Fruit fly (Drosophila melanogaster): ENCODE data around the gene CG3597.

Gene CG3597

DNA sequence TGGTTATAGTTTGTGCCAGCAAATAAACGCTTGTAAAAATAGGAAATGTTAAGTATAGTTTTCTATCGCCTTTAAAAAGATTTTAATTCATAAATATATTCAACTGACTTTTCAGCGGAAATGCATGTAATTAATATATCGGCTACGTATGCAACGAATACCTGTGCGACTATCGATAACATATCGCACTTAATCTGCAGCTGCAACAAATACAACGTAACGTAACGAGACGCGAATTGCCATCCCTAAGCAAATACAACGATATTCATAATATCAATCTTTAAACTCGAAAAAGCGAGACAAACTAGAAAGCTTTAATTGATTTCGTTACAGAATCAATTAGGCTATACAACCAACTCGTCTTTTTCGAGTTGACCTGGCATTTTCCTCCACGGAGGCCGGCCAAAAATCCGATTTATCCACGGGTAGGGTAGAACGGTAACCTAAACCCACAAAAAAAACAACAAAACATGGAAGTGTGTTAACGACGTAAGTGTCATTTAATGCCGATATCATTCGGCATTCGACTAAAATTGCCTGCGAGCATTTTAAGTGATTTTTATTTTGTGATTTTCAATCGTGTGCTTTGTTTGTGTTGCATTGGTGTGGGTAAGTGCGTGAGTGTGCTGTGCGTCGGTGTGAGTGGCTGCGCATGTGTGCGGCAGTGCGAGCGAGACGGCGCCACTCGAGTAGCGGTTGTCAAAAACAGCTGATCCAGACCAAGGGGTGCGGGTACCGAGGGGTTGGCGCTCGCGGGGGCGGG is 4.5 kb upstream of the CG3597 start, which contains the start of gene Atxn7 (continued):
- TF ChIP-seq luna (GFP tag; optimal IDR thresholded peaks at IDR 0.05) = no peak
- no peak for TF ChIP-seq ind (GFP tag; optimal IDR thresholded peaks at IDR 0.05)
- TF ChIP-seq hbn (GFP tag; IDR thresholded peaks at IDR 0.05; ENCODE audit: partially characterized antibody) = peak; percentile 96
- peak; percentile 15 for TF ChIP-seq tio (GFP tag; optimal IDR thresholded peaks at IDR 0.05)
- TF ChIP-seq mld (GFP tag; IDR thresholded peaks at IDR 0.05; ENCODE audit: partially characterized antibody) = peak; percentile 79; the same call in 2 of the 3 replicates
- TF ChIP-seq vnd (GFP tag; IDR thresholded peaks at IDR 0.05; ENCODE audit: partially characterized antibody) = peak; percentile 83
- TF ChIP-seq BEAF-32 (GFP tag; optimal IDR thresholded peaks at IDR 0.05) = peak; percentile 95
- peak; percentile 71 for TF ChIP-seq NK7.1 (GFP tag; optimal IDR thresholded peaks at IDR 0.05)
- TF ChIP-seq YL-1 (GFP tag; optimal IDR thresholded peaks at IDR 0.05) = peak; percentile 82
- peak; percentile 97 for TF ChIP-seq CG34224 (GFP tag; IDR thresholded peaks at IDR 0.05; ENCODE audit: partially characterized antibody)
- TF ChIP-seq CG4854 (GFP tag; optimal IDR thresholded peaks at IDR 0.05) = peak; percentile 73
- no peak for TF ChIP-seq Ravus (GFP tag; IDR thresholded peaks at IDR 0.05)
- TF ChIP-seq CG17186 (GFP tag; optimal IDR thresholded peaks at IDR 0.05) = peak; percentile 74
- peak; percentile 77 for TF ChIP-seq CG9727 (GFP tag; optimal IDR thresholded peaks at IDR 0.05)
- 0 out of 2 replicates have a peak, but pooled peaks have one; percentile 22 for TF ChIP-seq wor (GFP tag; IDR thresholded peaks at IDR 0.05)
- peak; percentile 88 for TF ChIP-seq unc-4 (GFP tag; IDR thresholded peaks at IDR 0.05; ENCODE audit: partially characterized antibody)
- TF ChIP-seq nom (GFP tag; optimal IDR thresholded peaks at IDR 0.05) = peak; percentile 48
- peak; percentile 74 for TF ChIP-seq Hmr (GFP tag; optimal IDR thresholded peaks at IDR 0.05)
- peak; percentile 42 for TF ChIP-seq CG9609 (GFP tag; optimal IDR thresholded peaks at IDR 0.05)
- peak; percentile 10 for TF ChIP-seq Hmx (GFP tag; optimal IDR thresholded peaks at IDR 0.05)
- peak; percentile 62 for TF ChIP-seq row (GFP tag; IDR thresholded peaks at IDR 0.05)
- peak; percentile 76 for TF ChIP-seq CG15601 (tag; optimal IDR thresholded peaks at IDR 0.05)
- no peak for TF ChIP-seq emc (GFP tag; optimal IDR thresholded peaks at IDR 0.05)
- TF ChIP-seq CG3163 (GFP tag; optimal IDR thresholded peaks at IDR 0.05) = peak; percentile 32
- TF ChIP-seq CG31388 (GFP tag; optimal IDR thresholded peaks at IDR 0.05) = no peak
- TF ChIP-seq dm (GFP tag; optimal IDR thresholded peaks at IDR 0.05) = peak; percentile 69
- no peak for TF ChIP-seq prd (optimal IDR thresholded peaks at IDR 0.05)
- TF ChIP-seq prd (GFP tag; IDR thresholded peaks at IDR 0.05) = no peak; the same call in 2 of the 3 replicates
- peak; percentile 20 for TF ChIP-seq Usf (GFP tag; optimal IDR thresholded peaks at IDR 0.05)
- peak; percentile 69 for TF ChIP-seq CG8089 (GFP tag; optimal IDR thresholded peaks at IDR 0.05)
- peak; percentile 96 for TF ChIP-seq CG6791 (GFP tag; IDR thresholded peaks at IDR 0.05; ENCODE audit: partially characterized antibody)
- no peak for TF ChIP-seq Trl (optimal IDR thresholded peaks at IDR 0.05)
- TF ChIP-seq Trl (GFP tag; optimal IDR thresholded peaks at IDR 0.05) = peak; percentile 52
- TF ChIP-seq ems (GFP tag; optimal IDR thresholded peaks at IDR 0.05) = peak; percentile 46
- TF ChIP-seq dmrt11E (tag; optimal IDR thresholded peaks at IDR 0.05) = peak; percentile 72
- peak; percentile 87 for TF ChIP-seq hb (GFP tag; IDR thresholded peaks at IDR 0.05; ENCODE audit: partially characterized antibody)
- no peak for TF ChIP-seq jigr1 (GFP tag; IDR thresholded peaks at IDR 0.05)
- peak; percentile 84 for TF ChIP-seq CG18619 (GFP tag; optimal IDR thresholded peaks at IDR 0.05)
- TF ChIP-seq z (GFP tag; IDR thresholded peaks at IDR 0.05) = no peak
- no peak for TF ChIP-seq CG4404 (GFP tag; IDR thresholded peaks at IDR 0.05)
- TF ChIP-seq sqz (GFP tag; optimal IDR thresholded peaks at IDR 0.05) = peak; percentile 62
- peak; percentile 16 for TF ChIP-seq ERR (GFP tag; optimal IDR thresholded peaks at IDR 0.05)
- TF ChIP-seq CTCF (GFP tag; optimal IDR thresholded peaks at IDR 0.05) = peak; percentile 9
- TF ChIP-seq CG8281 (tag; optimal IDR thresholded peaks at IDR 0.05) = no peak
- no peak for TF ChIP-seq sim (GFP tag; IDR thresholded peaks at IDR 0.05)
- no peak for TF ChIP-seq lola (GFP tag; optimal IDR thresholded peaks at IDR 0.05)
- peak; percentile 78 for TF ChIP-seq gro (GFP tag; optimal IDR thresholded peaks at IDR 0.05)
- TF ChIP-seq CG32532 (GFP tag; IDR thresholded peaks at IDR 0.05) = peak; percentile 63
- TF ChIP-seq Jarid2 (GFP tag; optimal IDR thresholded peaks at IDR 0.05) = peak; percentile 33
- TF ChIP-seq nerfin-1 (tag; optimal IDR thresholded peaks at IDR 0.05) = peak; percentile 58
